Fruit fly (Drosophila melanogaster): Measurements from ENCODE around the gene ORMDL.

Gene ORMDL

DNA sequence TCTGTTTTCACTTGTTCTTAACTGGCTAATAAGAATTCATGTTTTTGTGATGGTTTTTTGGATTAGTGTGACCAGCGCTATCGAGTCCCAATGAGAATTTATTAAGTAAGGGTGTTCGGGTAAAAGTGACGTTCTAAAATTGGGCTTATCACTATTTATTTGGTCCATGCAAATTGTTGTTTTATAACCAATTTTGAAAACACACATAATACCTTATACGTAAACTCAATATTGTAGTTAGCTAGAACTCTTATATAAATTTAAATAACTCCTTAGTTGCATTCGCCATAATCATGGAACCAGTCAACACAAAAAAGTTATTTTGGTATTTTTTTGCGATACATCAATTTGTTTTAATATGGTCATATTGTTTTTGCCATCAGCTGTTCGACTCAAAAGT, 44.6 kb downstream of the ORMDL start, which contains the start of the genes Als2 and CG11248 (continued):
- TF ChIP-seq wor (GFP tag; IDR thresholded peaks at IDR 0.05), result peak; percentile 21; the same call in 1 of the 2 replicates
- no peak for TF ChIP-seq schlank (tag; optimal IDR thresholded peaks at IDR 0.05)
- TF ChIP-seq Nf-YB (GFP tag; optimal IDR thresholded peaks at IDR 0.05), result peak; percentile 29
- no peak for TF ChIP-seq oc (tag; optimal IDR thresholded peaks at IDR 0.05)
- no peak for TF ChIP-seq gt (GFP tag; IDR thresholded peaks at IDR 0.05)
- TF ChIP-seq CG1647 (GFP tag; optimal IDR thresholded peaks at IDR 0.05), result peak; percentile 38
- TF ChIP-seq chinmo (GFP tag; IDR thresholded peaks at IDR 0.05; ENCODE audit: partially characterized antibody), result no peak
- TF ChIP-seq Dp (GFP tag; optimal IDR thresholded peaks at IDR 0.05), result no peak
- TF ChIP-seq CG14050 (GFP tag; IDR thresholded peaks at IDR 0.05), result peak; percentile 47; the same call in 1 of the 3 replicates
- TF ChIP-seq CG10274 (GFP tag; optimal IDR thresholded peaks at IDR 0.05), result no peak
- TF ChIP-seq gro (GFP tag; optimal IDR thresholded peaks at IDR 0.05), result no peak
- TF ChIP-seq crp (GFP tag; optimal IDR thresholded peaks at IDR 0.05), result peak; percentile 78 to 93
- TF ChIP-seq z (GFP tag; IDR thresholded peaks at IDR 0.05), result no peak
- TF ChIP-seq YL-1 (GFP tag; optimal IDR thresholded peaks at IDR 0.05), result peak; percentile 65
- peak; percentile 41 for TF ChIP-seq CG10209 (GFP tag; optimal IDR thresholded peaks at IDR 0.05)
- TF ChIP-seq C15 (GFP tag; IDR thresholded peaks at IDR 0.05), result peak; percentile 49; the same call in 1 of the 3 replicates
- no peak for TF ChIP-seq CG11696 (GFP tag; IDR thresholded peaks at IDR 0.05)
- no peak for TF ChIP-seq CG6791 (GFP tag; IDR thresholded peaks at IDR 0.05; ENCODE audit: partially characterized antibody)
- TF ChIP-seq grn (GFP tag; optimal IDR thresholded peaks at IDR 0.05), result no peak
- TF ChIP-seq exex (tag; optimal IDR thresholded peaks at IDR 0.05), result no peak
- TF ChIP-seq jumu (GFP tag; optimal IDR thresholded peaks at IDR 0.05), result peak; percentile 60
- peak; percentile 70; the same call in 2 of the 3 replicates for TF ChIP-seq CG3726 (GFP tag; IDR thresholded peaks at IDR 0.05)
- no peak for TF ChIP-seq Dek (tag; optimal IDR thresholded peaks at IDR 0.05)
- TF ChIP-seq CG3838 (GFP tag; optimal IDR thresholded peaks at IDR 0.05), result peak; percentile 20
- TF ChIP-seq E2f1 (GFP tag; IDR thresholded peaks at IDR 0.05), result peak; percentile 63
- no peak for TF ChIP-seq CG8359 (GFP tag; optimal IDR thresholded peaks at IDR 0.05; ENCODE audit: borderline replicate concordance)
- peak; percentile 82 for TF ChIP-seq CG15696 (tag; optimal IDR thresholded peaks at IDR 0.05)
- no peak for TF ChIP-seq BtbVII (GFP tag; optimal IDR thresholded peaks at IDR 0.05)
- peak; percentile 43; the same call in 2 of the 3 replicates for TF ChIP-seq B-H1 (GFP tag; IDR thresholded peaks at IDR 0.05)
- TF ChIP-seq CG3847 (GFP tag; IDR thresholded peaks at IDR 0.05), result peak; percentile 82
- TF ChIP-seq CG3163 (GFP tag; optimal IDR thresholded peaks at IDR 0.05), result peak; percentile 17
- peak; percentile 73 for TF ChIP-seq CG32532 (GFP tag; IDR thresholded peaks at IDR 0.05)
- no peak for TF ChIP-seq D19A (tag; optimal IDR thresholded peaks at IDR 0.05)
- peak; percentile 37 for TF ChIP-seq cato (GFP tag; optimal IDR thresholded peaks at IDR 0.05; ENCODE audit: borderline replicate concordance)
- TF ChIP-seq CG5953 (GFP tag; IDR thresholded peaks at IDR 0.05), result 0 out of 2 replicates have a peak, but pooled peaks have one; percentile 52
- TF ChIP-seq sima (GFP tag; optimal IDR thresholded peaks at IDR 0.05), result no peak
- no peak for TF ChIP-seq hbn (GFP tag; IDR thresholded peaks at IDR 0.05; ENCODE audit: partially characterized antibody)
- no peak for TF ChIP-seq CG4282 (GFP tag; optimal IDR thresholded peaks at IDR 0.05)
- no peak for TF ChIP-seq Nf-YA (GFP tag; IDR thresholded peaks at IDR 0.05)
- TF ChIP-seq cad (GFP tag; optimal IDR thresholded peaks at IDR 0.05), result no peak
- no peak for TF ChIP-seq ham (GFP tag; IDR thresholded peaks at IDR 0.05)
- TF ChIP-seq CG8281 (tag; optimal IDR thresholded peaks at IDR 0.05), result peak; percentile 5
- peak; percentile 70 for TF ChIP-seq Chrac-16 (GFP tag; optimal IDR thresholded peaks at IDR 0.05)
- no peak for TF ChIP-seq CG1529 (GFP tag; optimal IDR thresholded peaks at IDR 0.05)
- TF ChIP-seq CG11456 (GFP tag; IDR thresholded peaks at IDR 0.05), result peak; percentile 81
- TF ChIP-seq gce (GFP tag; IDR thresholded peaks at IDR 0.05), result 0 out of 3 replicates have a peak, but pooled peaks have one; percentile 17
- TF ChIP-seq CG15514 (GFP tag; optimal IDR thresholded peaks at IDR 0.05), result peak; percentile 98
- no peak for TF ChIP-seq odd (GFP tag; optimal IDR thresholded peaks at IDR 0.05)
- TF ChIP-seq Hr3 (GFP tag; optimal IDR thresholded peaks at IDR 0.05), result peak; percentile 76
- no peak for TF ChIP-seq Drgx (GFP tag; IDR thresholded peaks at IDR 0.05)
- 0 out of 3 replicates have a peak, but pooled peaks have one; percentile 47 for TF ChIP-seq zfh1 (GFP tag; IDR thresholded peaks at IDR 0.05)

Data from whole organism, embryonic.